Worm (Caenorhabditis elegans) whole organism, young adult: ENCODE data around the gene sru-36.

Source experiments
- B0035.1 ChIP-seq: sonication (generic microtip); optimal IDR thresholded peaks from 2 replicates; lab custom pipeline; 2016; ENCODE audit warnings: missing genetic modification characterization, mild to moderate bottlenecking, missing compliant biosample characterization, missing genotype, missing genetic modification reagents
- C17E4.6 ChIP-seq: fragments of 200-800 bp; sonication (Bioruptor generic); IDR thresholded peaks from 2 replicates; pipeline ENCODE4 v1.3.6; 2022; ENCODE audit warnings: missing genetic modification reagents, missing genetic modification characterization, missing compliant biosample characterization
- F23B12.7 ChIP-seq: sonication (generic microtip); optimal IDR thresholded peaks from 2 replicates; lab custom pipeline; 2017; ENCODE audit warnings: missing genetic modification characterization, mild to moderate bottlenecking, missing compliant biosample characterization, antibody characterized with exemption, moderate library complexity; ENCODE audit not compliant: insufficient read depth
- F52B5.7 ChIP-seq: sonication (generic microtip); optimal IDR thresholded peaks from 2 replicates; lab custom pipeline; 2016; ENCODE audit warnings: mild to moderate bottlenecking, missing genetic modification characterization, missing compliant biosample characterization
- K11D2.4 ChIP-seq: fragments of 200-800 bp; sonication (Bioruptor generic); IDR thresholded peaks from 2 replicates; pipeline ENCODE4 v1.3.6; 2022; ENCODE audit warnings: missing genetic modification reagents, missing genetic modification characterization, missing compliant biosample characterization
- K12H6.12 ChIP-seq: fragments of 200-800 bp; sonication (Bioruptor generic); optimal IDR thresholded peaks from 2 replicates; lab custom pipeline; 2018; ENCODE audit warnings: mild to moderate bottlenecking, missing genetic modification characterization, missing compliant biosample characterization
- Y53F4B.3 ChIP-seq: fragments of 200-800 bp; sonication (Bioruptor generic); IDR thresholded peaks from 2 replicates; pipeline ENCODE4 v1.3.6; 2022; ENCODE audit warnings: missing genetic modification reagents, missing genetic modification characterization, missing compliant biosample characterization
- Y53G8AR.9 ChIP-seq: fragments of 200-800 bp; sonication (Bioruptor generic); conservative IDR thresholded peaks from 2 replicates; pipeline ENCODE4 v1.3.6; 2022; ENCODE audit warnings: missing genetic modification reagents, missing genetic modification characterization, missing compliant biosample characterization
- Y95B8A.8 ChIP-seq: fragments of 200-800 bp; sonication (Bioruptor generic); IDR thresholded peaks from 2 replicates; pipeline ENCODE4 v1.3.6; 2022; ENCODE audit warnings: missing genetic modification reagents, missing genetic modification characterization, missing compliant biosample characterization
- aptf-3 ChIP-seq: fragments of 200-800 bp; sonication (Bioruptor generic); IDR thresholded peaks from 2 replicates; pipeline ENCODE4 v1.3.6; 2022; ENCODE audit warnings: missing genetic modification characterization, missing compliant biosample characterization
- atf-7 ChIP-seq: sonication (generic microtip); optimal IDR thresholded peaks from 2 replicates; lab custom pipeline; 2017; ENCODE audit warnings: mild to moderate bottlenecking, missing genetic modification characterization, missing compliant biosample characterization
- athp-1 ChIP-seq: sonication (generic microtip); optimal IDR thresholded peaks from 2 replicates; lab custom pipeline; 2017; ENCODE audit warnings: mild to moderate bottlenecking, missing genetic modification characterization, missing compliant biosample characterization
- attf-3 ChIP-seq: fragments of 200-800 bp; sonication (Bioruptor generic); conservative IDR thresholded peaks from 2 replicates; pipeline ENCODE4 v1.3.6; 2022; ENCODE audit warnings: missing genetic modification reagents, missing genetic modification characterization, missing compliant biosample characterization
- ceh-91 ChIP-seq: fragments of 200-800 bp; sonication (Bioruptor generic); IDR thresholded peaks from 2 replicates; pipeline ENCODE4 v1.3.6; 2022; ENCODE audit warnings: missing genetic modification reagents, missing genetic modification characterization, missing compliant biosample characterization
- die-1 ChIP-seq: sonication (generic microtip); optimal IDR thresholded peaks from 2 replicates; lab custom pipeline; 2016; ENCODE audit warnings: missing genotype, mild to moderate bottlenecking, missing genetic modification characterization, missing compliant biosample characterization
- let-526 ChIP-seq: fragments of 200-800 bp; sonication (Bioruptor generic); IDR thresholded peaks from 2 replicates; pipeline ENCODE4 v1.3.6; 2022; ENCODE audit warnings: missing genetic modification reagents, missing genetic modification characterization, missing compliant biosample characterization
- let-607 ChIP-seq, 2 experiments: fragments of 200-800 bp in 1 of 2; sonication (Bioruptor generic) in 1 of 2; sonication (generic microtip) in 1 of 2; optimal IDR thresholded peaks; 2 replicates each; lab custom pipeline; 2016 to 2018; ENCODE audit warnings: mild to moderate bottlenecking in 2 of 2, missing compliant biosample characterization in 2 of 2, missing genetic modification characterization in 2 of 2, moderate library complexity in 2 of 2, missing genotype in 1 of 2
- lir-1 ChIP-seq: fragments of 200-800 bp; sonication (Bioruptor generic); conservative IDR thresholded peaks from 2 replicates; pipeline ENCODE4 v1.3.6; 2022; ENCODE audit warnings: missing genetic modification reagents, missing genetic modification characterization, missing compliant biosample characterization
- madf-8 ChIP-seq: fragments of 200-800 bp; sonication (Bioruptor generic); conservative IDR thresholded peaks from 2 replicates; pipeline ENCODE4 v1.3.6; 2022; ENCODE audit warnings: missing genetic modification reagents, missing genetic modification characterization, missing compliant biosample characterization
- mes-4 ChIP-seq: sonication (generic microtip); optimal IDR thresholded peaks from 2 replicates; lab custom pipeline; 2016; ENCODE audit warnings: missing genotype, missing genetic modification characterization, missing compliant biosample characterization
- nfya-1 ChIP-seq: sonication (generic microtip); optimal IDR thresholded peaks from 2 replicates; lab custom pipeline; 2017; ENCODE audit warnings: antibody characterized with exemption, missing compliant biosample characterization, missing genetic modification characterization, borderline replicate concordance; ENCODE audit not compliant: insufficient read depth
- nhr-27 ChIP-seq: fragments of 200-800 bp; sonication (Bioruptor generic); optimal IDR thresholded peaks from 2 replicates; lab custom pipeline; 2018; ENCODE audit warnings: mild to moderate bottlenecking, missing genetic modification characterization, moderate library complexity, missing compliant biosample characterization
- nhr-90 ChIP-seq: sonication (generic microtip); optimal IDR thresholded peaks from 2 replicates; lab custom pipeline; 2016; ENCODE audit warnings: missing genotype, mild to moderate bottlenecking, missing genetic modification characterization, missing compliant biosample characterization
- pbrm-1 ChIP-seq: fragments of 200-800 bp; sonication (Bioruptor generic); IDR thresholded peaks from 2 replicates; pipeline ENCODE4 v1.3.6; 2022; ENCODE audit warnings: missing genetic modification reagents, missing genetic modification characterization, missing compliant biosample characterization
- sea-2 ChIP-seq: fragments of 200-800 bp; sonication (Bioruptor generic); IDR thresholded peaks from 2 replicates; pipeline ENCODE4 v1.3.6; 2022; ENCODE audit warnings: missing genetic modification characterization, missing compliant biosample characterization
- somi-1 ChIP-seq: fragments of 200-800 bp; sonication (Bioruptor generic); optimal IDR thresholded peaks from 2 replicates; lab custom pipeline; 2018; ENCODE audit warnings: mild to moderate bottlenecking, missing genetic modification characterization, missing compliant biosample characterization
- sptf-2 ChIP-seq: fragments of 200-800 bp; sonication (Bioruptor generic); optimal IDR thresholded peaks from 2 replicates; lab custom pipeline; 2018; ENCODE audit warnings: mild to moderate bottlenecking, missing genetic modification characterization, missing compliant biosample characterization
- tbp1 ChIP-seq: fragments of 200-800 bp; sonication (Bioruptor generic); optimal IDR thresholded peaks from 2 replicates; lab custom pipeline; 2018; ENCODE audit warnings: mild to moderate bottlenecking, missing genetic modification characterization, missing compliant biosample characterization
- tlf-1 ChIP-seq: fragments of 200-800 bp; sonication (Bioruptor generic); optimal IDR thresholded peaks from 2 replicates; lab custom pipeline; 2018; ENCODE audit warnings: mild to moderate bottlenecking, missing genetic modification characterization, missing compliant biosample characterization
- zfh-2 ChIP-seq: fragments of 200-800 bp; sonication (Bioruptor generic); conservative IDR thresholded peaks from 2 replicates; pipeline ENCODE4 v1.3.6; 2022; ENCODE audit warnings: missing genetic modification reagents, missing genetic modification characterization, missing compliant biosample characterization
- ztf-25 ChIP-seq: fragments of 200-800 bp; sonication (Bioruptor generic); IDR thresholded peaks from 2 replicates; pipeline ENCODE4 v1.3.6; 2022; ENCODE audit warnings: missing genetic modification reagents, missing genetic modification characterization, missing compliant biosample characterization
- ztf-28 ChIP-seq: fragments of 200-800 bp; sonication (Bioruptor generic); IDR thresholded peaks from 2 replicates; pipeline ENCODE4 v1.3.6; 2022; ENCODE audit warnings: missing genetic modification reagents, missing genetic modification characterization, missing compliant biosample characterization
- ztf-6 ChIP-seq: fragments of 200-800 bp; sonication (Bioruptor generic); IDR thresholded peaks from 2 replicates; pipeline ENCODE4 v1.3.6; 2022; ENCODE audit warnings: missing genetic modification reagents, missing genetic modification characterization, missing compliant biosample characterization

sru-36 gene

ce11 chrV:9868311-9868710 lies 26.8 kb downstream of the sru-36 start, which contains the start of gene srab-17:
srab-17 (minus strand) TSS chrV:9868411.
- TF ChIP-seq ceh-91 (GFP tag; lab: Robert Waterston, UW) (no peak), C17E4.6 (no peak), K11D2.4 (GFP tag; lab: Robert Waterston, UW) (no peak), K12H6.12 (no peak)

ce11 chrV:9871339-9871738 lies 29.9 kb downstream of the sru-36 start, which contains the start of gene srab-18:
srab-18 (minus strand) TSS chrV:9871439.
- TF ChIP-seq ztf-6 (GFP tag; lab: Robert Waterston, UW) (no peak), B0035.1 (tag; lab: Kevin White, UChicago) (no peak), let-526 (no peak), mes-4 (tag; lab: Kevin White, UChicago) (no peak), tbp1 (GFP tag; lab: Kevin White, UChicago) (no peak), sea-2 (no peak), ztf-28 (GFP tag; lab: Robert Waterston, UW) (no peak), die-1 (tag; lab: Kevin White, UChicago) (no peak), attf-3 (no peak), atf-7 (no peak), Y53G8AR.9 (GFP tag; lab: Robert Waterston, UW) (no peak), zfh-2 (GFP tag; lab: Robert Waterston, UW) (no peak), athp-1 (tag; lab: Kevin White, UChicago) (no peak), nfya-1 (no peak), nhr-27 (tag; lab: Kevin White, UChicago) (no peak), sptf-2 (GFP tag; lab: Kevin White, UChicago) (no peak), Y95B8A.8 (GFP tag; lab: Robert Waterston, UW) (no peak), lir-1 (GFP tag; lab: Robert Waterston, UW) (no peak)

- no peak for TF ChIP-seq aptf-3 (GFP tag; lab: Robert Waterston, UW)
- no peak for TF ChIP-seq F23B12.7 (tag; lab: Kevin White, UChicago)
- no peak for TF ChIP-seq nhr-27 (tag; lab: Kevin White, UChicago)
- no peak for TF ChIP-seq let-526
- TF ChIP-seq madf-8 = no peak
- no peak for TF ChIP-seq pbrm-1
- no peak for TF ChIP-seq ztf-25 (GFP tag; lab: Robert Waterston, UW)
- TF ChIP-seq F52B5.7 (tag; lab: Kevin White, UChicago) = no peak
- TF ChIP-seq, all 124 proteins: peak for 0
These were observed 37.9 kb downstream of the sru-36 start, which contains the start of gene srab-26 for ce11 chrV:9879404-9879803. srab-26 (minus strand) TSS chrV:9879504.

- TF ChIP-seq somi-1 (GFP tag; lab: Kevin White, UChicago) (no peak), tlf-1 (no peak), let-526 (no peak), let-607 (tag; optimal IDR thresholded peaks at IDR 0.05; lab: Kevin White, UChicago) (no peak), nhr-90 (tag; lab: Kevin White, UChicago) (no peak), Y53F4B.3 (GFP tag; lab: Robert Waterston, UW) (no peak)
These were observed 38.4 kb downstream of the sru-36 start, which contains the start of gene sdz-31 for ce11 chrV:9879867-9880266. sdz-31 (plus strand) TSS chrV:9880167.
